Fruit fly (Drosophila melanogaster): Measurements from ENCODE around the gene Meltrin.

Meltrin gene

dm6 chr3R:14692230-14692970 is 4.7 kb downstream of the Meltrin start (continued):
- TF ChIP-seq Rel (GFP tag; optimal IDR thresholded peaks at IDR 0.05) (no peak), Rel (tag; optimal IDR thresholded peaks at IDR 0.05) (no peak), Myc (optimal IDR thresholded peaks at IDR 0.05) (no peak), foxo (GFP tag; optimal IDR thresholded peaks at IDR 0.05) (peak in 1 of 2 experiments; percentile 76), fru (GFP tag; optimal IDR thresholded peaks at IDR 0.05) (peak; percentile 66), rgr (GFP tag; optimal IDR thresholded peaks at IDR 0.05) (peak; percentile 67), dmrt93B (GFP tag; optimal IDR thresholded peaks at IDR 0.05) (peak; percentile 39), OdsH (GFP tag; optimal IDR thresholded peaks at IDR 0.05) (peak; percentile 61)

dm6 chr3R:14691019-14691777 is 5.9 kb downstream of the Meltrin start:
- TF ChIP-seq h (GFP tag; optimal IDR thresholded peaks at IDR 0.05) (peak; percentile 1), Dif (GFP tag; optimal IDR thresholded peaks at IDR 0.05; ENCODE audit: partially characterized antibody) (no peak), usp (GFP tag; optimal IDR thresholded peaks at IDR 0.05) (no peak), Jra (GFP tag; optimal IDR thresholded peaks at IDR 0.05) (no peak), foxo (GFP tag; optimal IDR thresholded peaks at IDR 0.05) (peak in 1 of 2 experiments; percentile 21), Hr78 (GFP tag; optimal IDR thresholded peaks at IDR 0.05) (no peak), psq (GFP tag; optimal IDR thresholded peaks at IDR 0.05) (peak; percentile 31), Hr83 (GFP tag; optimal IDR thresholded peaks at IDR 0.05; ENCODE audit: poor library complexity, severe bottlenecking) (no peak), rgr (GFP tag; optimal IDR thresholded peaks at IDR 0.05) (no peak), HLH106 (tag; optimal IDR thresholded peaks at IDR 0.05) (peak; percentile 22), Sp1 (GFP tag; optimal IDR thresholded peaks at IDR 0.05) (peak; percentile 21), Rel (GFP tag; optimal IDR thresholded peaks at IDR 0.05) (no peak), Rel (tag; optimal IDR thresholded peaks at IDR 0.05) (peak; percentile 16)

dm6 chr3R:14690065-14690464 is 7.0 kb downstream of the Meltrin start:
- TF ChIP-seq Jra (GFP tag; optimal IDR thresholded peaks at IDR 0.05) (no peak), lola (GFP tag; optimal IDR thresholded peaks at IDR 0.05) (no peak), dsf (GFP tag; optimal IDR thresholded peaks at IDR 0.05; ENCODE audit: borderline replicate concordance) (no peak), foxo (GFP tag; optimal IDR thresholded peaks at IDR 0.05) (no peak), rgr (GFP tag; optimal IDR thresholded peaks at IDR 0.05) (no peak)

dm6 chr3R:14687296-14687695 is 9.8 kb downstream of the Meltrin start:
- TF ChIP-seq h (GFP tag; optimal IDR thresholded peaks at IDR 0.05), result no peak

- TF ChIP-seq jim (GFP tag; optimal IDR thresholded peaks at IDR 0.05) (no peak), Sp1 (GFP tag; optimal IDR thresholded peaks at IDR 0.05) (peak; percentile 40), OdsH (GFP tag; optimal IDR thresholded peaks at IDR 0.05) (peak; percentile 35), Dif (GFP tag; optimal IDR thresholded peaks at IDR 0.05; ENCODE audit: partially characterized antibody) (no peak), Hnf4 (GFP tag; optimal IDR thresholded peaks at IDR 0.05) (peak; percentile 8), brk (GFP tag; optimal IDR thresholded peaks at IDR 0.05) (no peak), CrebA (GFP tag; optimal IDR thresholded peaks at IDR 0.05; ENCODE audit: borderline replicate concordance) (no peak), Mio (GFP tag; optimal IDR thresholded peaks at IDR 0.05) (no peak), HLH106 (tag; optimal IDR thresholded peaks at IDR 0.05) (peak; percentile 19), Myc (optimal IDR thresholded peaks at IDR 0.05) (no peak), woc (GFP tag; optimal IDR thresholded peaks at IDR 0.05) (peak; percentile 3), pan (optimal IDR thresholded peaks at IDR 0.05) (no peak), fru (GFP tag; optimal IDR thresholded peaks at IDR 0.05) (peak; percentile 49), N (GFP tag; optimal IDR thresholded peaks at IDR 0.05) (no peak), foxo (GFP tag; optimal IDR thresholded peaks at IDR 0.05) (peak in 1 of 2 experiments; percentile 56), usp (GFP tag; optimal IDR thresholded peaks at IDR 0.05) (no peak), GATAd (GFP tag; optimal IDR thresholded peaks at IDR 0.05) (no peak), Hr83 (GFP tag; optimal IDR thresholded peaks at IDR 0.05; ENCODE audit: poor library complexity, severe bottlenecking) (no peak), Hr78 (GFP tag; optimal IDR thresholded peaks at IDR 0.05) (no peak), Jra (GFP tag; optimal IDR thresholded peaks at IDR 0.05) (no peak), psq (GFP tag; optimal IDR thresholded peaks at IDR 0.05) (peak; percentile 33), dmrt93B (GFP tag; optimal IDR thresholded peaks at IDR 0.05) (no peak), sv (GFP tag; optimal IDR thresholded peaks at IDR 0.05) (no peak), Abd-B (GFP tag; optimal IDR thresholded peaks at IDR 0.05) (no peak), lola (GFP tag; optimal IDR thresholded peaks at IDR 0.05) (no peak), dsf (GFP tag; optimal IDR thresholded peaks at IDR 0.05; ENCODE audit: borderline replicate concordance) (no peak), h (GFP tag; optimal IDR thresholded peaks at IDR 0.05) (peak; percentile 56), Rel (GFP tag; optimal IDR thresholded peaks at IDR 0.05) (no peak), Rel (tag; optimal IDR thresholded peaks at IDR 0.05) (no peak), Vsx2 (GFP tag; optimal IDR thresholded peaks at IDR 0.05; ENCODE audit: partially characterized antibody) (no peak), tai (GFP tag; optimal IDR thresholded peaks at IDR 0.05) (no peak), rgr (GFP tag; optimal IDR thresholded peaks at IDR 0.05) (peak; percentile 22), ey (GFP tag; optimal IDR thresholded peaks at IDR 0.05) (peak; percentile 4), br (GFP tag; optimal IDR thresholded peaks at IDR 0.05) (peak; percentile 9), CG32264 (GFP tag; optimal IDR thresholded peaks at IDR 0.05) (peak; percentile 20)
These were observed 13.2 kb downstream of the Meltrin start for dm6 chr3R:14683928-14684327.
